Worm (Caenorhabditis elegans) whole organism, L4/young adult: ENCODE results near the gene Y113G7B.11.

ENCODE experiments used
- W03F9.2 ChIP-seq: fragments of 150-350 bp; optimal IDR thresholded peaks from 2 replicates; lab custom pipeline; 2014; ENCODE audit warnings: missing biosample characterization, missing genetic modification characterization
- dao-5 ChIP-seq: sonication (generic microtip); optimal IDR thresholded peaks from 2 replicates; lab custom pipeline; 2016; ENCODE audit warnings: missing genotype, missing genetic modification characterization, moderate library complexity, missing compliant biosample characterization
- him-1 ChIP-seq: sonication (generic microtip); optimal IDR thresholded peaks from 2 replicates; lab custom pipeline; 2016; ENCODE audit warnings: missing genotype, missing genetic modification reagents, missing genetic modification characterization, missing compliant biosample characterization

- TF ChIP-seq W03F9.2 (no peak), him-1 (tag; lab: Kevin White, UChicago) (no peak), dao-5 (tag; lab: Kevin White, UChicago) (no peak)
These were observed 15.4 kb downstream of the Y113G7B.11 start for ce11 chrV:20199658-20200057.
